Worm (Caenorhabditis elegans) whole organism, L4 larva: ENCODE measurements around the gene R02F11.9.

ENCODE experiments used
- F49E8.2 ChIP-seq: sonication (generic microtip); optimal IDR thresholded peaks from 2 replicates; lab custom pipeline; 2016; ENCODE audit warnings: missing compliant biosample characterization, mild to moderate bottlenecking, missing genetic modification characterization, borderline replicate concordance
- T20F7.1 ChIP-seq: fragments of 200-800 bp; sonication (Bioruptor generic); optimal IDR thresholded peaks from 2 replicates; lab custom pipeline; 2018; ENCODE audit warnings: mild to moderate bottlenecking, missing genetic modification characterization, missing compliant biosample characterization
- dmd-9 ChIP-seq: fragments of 200-800 bp; sonication (Bioruptor generic); IDR thresholded peaks from 2 replicates; pipeline ENCODE4 v1.3.6; 2022; ENCODE audit warnings: missing genetic modification reagents, missing genetic modification characterization, missing compliant biosample characterization
- duxl-1 ChIP-seq: sonication (generic microtip); optimal IDR thresholded peaks from 2 replicates; lab custom pipeline; 2016; ENCODE audit warnings: mild to moderate bottlenecking, missing genetic modification characterization, moderate library complexity, missing compliant biosample characterization; ENCODE audit not compliant: poor library complexity
- dve-1 ChIP-seq: sonication (generic microtip); optimal IDR thresholded peaks from 2 replicates; lab custom pipeline; 2017; ENCODE audit warnings: antibody characterized with exemption, mild to moderate bottlenecking, missing genetic modification characterization, missing compliant biosample characterization; ENCODE audit not compliant: insufficient read depth
- hlh-11 ChIP-seq: fragments of 200-800 bp; sonication (Bioruptor generic); optimal IDR thresholded peaks from 2 replicates; lab custom pipeline; 2018; ENCODE audit warnings: mild to moderate bottlenecking, missing genetic modification characterization, missing compliant biosample characterization
- hlh-30 ChIP-seq: sonication (generic microtip); optimal IDR thresholded peaks from 2 replicates; lab custom pipeline; 2017; ENCODE audit warnings: antibody characterized with exemption, mild to moderate bottlenecking, missing genetic modification characterization, missing compliant biosample characterization; ENCODE audit not compliant: insufficient read depth
- lin-13 ChIP-seq: fragments of 150-350 bp; optimal IDR thresholded peaks from 2 replicates; lab custom pipeline; 2014; ENCODE audit warnings: missing biosample characterization, missing genetic modification reagents, missing genetic modification characterization
- nhr-6 ChIP-seq: fragments of 150-350 bp; optimal IDR thresholded peaks from 2 replicates; lab custom pipeline; 2014; ENCODE audit warnings: missing biosample characterization, missing genetic modification characterization
- unc-39 ChIP-seq: sonication (generic microtip); optimal IDR thresholded peaks from 2 replicates; lab custom pipeline; 2017; ENCODE audit warnings: missing biosample characterization, missing genetic modification characterization
- unc-62 ChIP-seq, 3 experiments: fragments of 150-350 bp in 1 of 3; sonication (generic microtip); optimal IDR thresholded peaks in 2 of 3; peaks in 1 of 3; 1 replicate in 1 of 3; 2 replicates in 2 of 3; lab custom pipeline; 2014 to 2017; ENCODE audit warnings: missing biosample characterization in 3 of 3, missing genetic modification characterization in 3 of 3, missing genetic modification reagents in 3 of 3, missing genotype in 1 of 3

DNA sequence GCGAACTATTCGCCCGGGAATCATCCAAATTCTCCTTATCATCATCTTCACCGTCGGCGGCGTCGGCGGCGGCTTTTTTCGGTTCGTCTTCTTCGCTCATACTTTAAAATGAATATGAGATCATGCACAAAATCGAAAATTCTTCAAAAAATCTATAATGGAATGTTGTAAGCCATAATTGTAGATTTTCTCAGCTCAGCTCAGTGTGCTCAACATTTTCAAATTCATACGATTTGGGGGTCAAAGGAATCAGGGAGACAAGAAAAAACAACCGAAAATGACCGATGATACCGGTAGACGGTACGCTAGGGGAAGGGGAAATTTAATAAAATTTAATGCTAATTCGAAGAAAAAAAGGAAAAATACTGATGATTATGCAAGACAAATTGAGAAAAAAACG is 31.3 kb downstream of the R02F11.9 start, which contains the start of gene ccep-97:
- TF ChIP-seq lin-13: no peak
- TF ChIP-seq dmd-9: no peak
- TF ChIP-seq duxl-1 (tag; lab: Kevin White, UChicago): no peak
- no peak for TF ChIP-seq dve-1 (tag; lab: Kevin White, UChicago)
- no peak for TF ChIP-seq unc-62 (GFP tag; optimal IDR thresholded peaks at IDR 0.05 in 1 of 2; lab: Kevin White, UChicago)
- no peak for TF ChIP-seq unc-62 (tag; optimal IDR thresholded peaks at IDR 0.05; lab: Kevin White, UChicago)
- no peak for TF ChIP-seq F49E8.2
- no peak for TF ChIP-seq nhr-6 (tag; lab: Kevin White, UChicago)
- TF ChIP-seq unc-39 (tag; lab: Kevin White, UChicago): no peak
- TF ChIP-seq hlh-11 (tag; lab: Kevin White, UChicago): no peak
- no peak for TF ChIP-seq hlh-30 (tag; lab: Kevin White, UChicago)
- no peak for TF ChIP-seq T20F7.1
